Worm (Caenorhabditis elegans) whole organism, mixed stage, embryonic: ENCODE measurements around the gene Y75B8A.19.

Source experiments
- M03D4.4 ChIP-seq: sonication (generic microtip); optimal IDR thresholded peaks from 2 replicates; lab custom pipeline; 2017; ENCODE audit warnings: mild to moderate bottlenecking, missing genetic modification characterization, missing compliant biosample characterization
- bed-3 ChIP-seq: fragments of 200-800 bp; sonication (Bioruptor generic); optimal IDR thresholded peaks from 3 replicates; lab custom pipeline; 2018; ENCODE audit warnings: mild to moderate bottlenecking, missing genetic modification characterization, moderate library complexity, missing compliant biosample characterization
- blmp-1 ChIP-seq: fragments of 150-350 bp; optimal IDR thresholded peaks from 2 replicates; lab custom pipeline; 2014; ENCODE audit warnings: missing biosample characterization, missing genetic modification characterization
- ceh-39 ChIP-seq: fragments of 150-350 bp; optimal IDR thresholded peaks from 2 replicates; lab custom pipeline; 2014; ENCODE audit warnings: missing biosample characterization, missing genetic modification characterization
- ceh-43 ChIP-seq: fragments of 200-800 bp; sonication (Bioruptor generic); optimal IDR thresholded peaks from 2 replicates; lab custom pipeline; 2018; ENCODE audit warnings: mild to moderate bottlenecking, missing genetic modification characterization, moderate library complexity, missing compliant biosample characterization
- ces-1 ChIP-seq: fragments of 150-350 bp; optimal IDR thresholded peaks from 2 replicates; lab custom pipeline; 2014; ENCODE audit warnings: missing biosample characterization, missing genetic modification reagents, missing genetic modification characterization
- drap-1 ChIP-seq: fragments of 200-800 bp; sonication (Bioruptor generic); optimal IDR thresholded peaks from 3 replicates; lab custom pipeline; 2018; ENCODE audit warnings: mild to moderate bottlenecking, missing genetic modification characterization, missing compliant biosample characterization
- elt-3 ChIP-seq: fragments of 150-350 bp; optimal IDR thresholded peaks from 2 replicates; lab custom pipeline; 2014; ENCODE audit warnings: missing biosample characterization, missing genetic modification characterization
- hlh-1 ChIP-seq: fragments of 150-350 bp; optimal IDR thresholded peaks from 2 replicates; lab custom pipeline; 2014; ENCODE audit warnings: missing biosample characterization, missing genetic modification reagents, missing genetic modification characterization
- lin-13 ChIP-seq: fragments of 150-350 bp; optimal IDR thresholded peaks from 2 replicates; lab custom pipeline; 2014; ENCODE audit warnings: missing biosample characterization, missing genetic modification characterization
- lin-32 ChIP-seq: fragments of 200-800 bp; sonication (Bioruptor generic); optimal IDR thresholded peaks from 2 replicates; lab custom pipeline; 2018; ENCODE audit warnings: mild to moderate bottlenecking, missing genetic modification characterization, missing compliant biosample characterization
- lsy-2 ChIP-seq: fragments of 150-350 bp; optimal IDR thresholded peaks from 2 replicates; lab custom pipeline; 2014; ENCODE audit warnings: missing biosample characterization, missing genetic modification characterization
- nhr-237 ChIP-seq: fragments of 150-350 bp; optimal IDR thresholded peaks from 2 replicates; lab custom pipeline; 2014; ENCODE audit warnings: missing biosample characterization, missing genetic modification characterization
- nhr-28 ChIP-seq: fragments of 150-350 bp; optimal IDR thresholded peaks from 2 replicates; lab custom pipeline; 2014; ENCODE audit warnings: missing biosample characterization, missing genetic modification characterization
- snpc-4 ChIP-seq: fragments of 150-350 bp; optimal IDR thresholded peaks from 2 replicates; lab custom pipeline; 2014; ENCODE audit warnings: missing biosample characterization, missing genetic modification characterization
- sptf-1 ChIP-seq: sonication (generic microtip); optimal IDR thresholded peaks from 2 replicates; lab custom pipeline; 2017; ENCODE audit warnings: mild to moderate bottlenecking, missing genetic modification characterization, moderate library complexity, missing compliant biosample characterization
- unc-39 ChIP-seq: fragments of 150-350 bp; optimal IDR thresholded peaks from 2 replicates; lab custom pipeline; 2014; ENCODE audit warnings: missing biosample characterization, missing genetic modification characterization
- unc-62 ChIP-seq: fragments of 150-350 bp; optimal IDR thresholded peaks from 2 replicates; lab custom pipeline; 2014; ENCODE audit warnings: missing biosample characterization, missing genetic modification reagents, missing genetic modification characterization
- ztf-11 ChIP-seq: fragments of 150-350 bp; optimal IDR thresholded peaks from 2 replicates; lab custom pipeline; 2014; ENCODE audit warnings: missing biosample characterization, missing genetic modification characterization

The Y75B8A.19 gene

ce11 chrIII:12273598-12274090, 47.2 kb downstream of the Y75B8A.19 start, which contains the start of the genes Y75B8A.24 and Y75B8A.25:
Gene Y75B8A.24, minus strand, starts transcription at chrIII:12273752.
Gene Y75B8A.25, plus strand, starts transcription at chrIII:12274040.
- TF ChIP-seq snpc-4: no peak
- peak; percentile 71 for TF ChIP-seq ceh-39 (tag; lab: Kevin White, UChicago)
- TF ChIP-seq lsy-2 (tag; lab: Kevin White, UChicago): peak; percentile 19
- peak; percentile 76 for TF ChIP-seq ces-1
- TF ChIP-seq drap-1 (GFP tag; lab: Kevin White, UChicago): no peak
- peak; percentile 42 for TF ChIP-seq lin-13 (tag; lab: Kevin White, UChicago)
- no peak for TF ChIP-seq nhr-237 (tag; lab: Kevin White, UChicago)
- no peak for TF ChIP-seq bed-3 (GFP tag; lab: Kevin White, UChicago)

ce11 chrIII:12278766-12279165, 52.3 kb downstream of the Y75B8A.19 start:
- no peak for TF ChIP-seq hlh-1 (tag; lab: Kevin White, UChicago)
- TF ChIP-seq ceh-43 (GFP tag; lab: Kevin White, UChicago): no peak
- no peak for TF ChIP-seq M03D4.4
- no peak for TF ChIP-seq lin-32
- no peak for TF ChIP-seq unc-62 (GFP tag; lab: Kevin White, UChicago)
- TF ChIP-seq ceh-39 (tag; lab: Kevin White, UChicago): no peak
- no peak for TF ChIP-seq ztf-11 (tag; lab: Kevin White, UChicago)
- no peak for TF ChIP-seq sptf-1 (tag; lab: Kevin White, UChicago)
- TF ChIP-seq nhr-28: no peak
- no peak for TF ChIP-seq unc-39 (tag; lab: Kevin White, UChicago)
- no peak for TF ChIP-seq elt-3 (tag; lab: Kevin White, UChicago)
- no peak for TF ChIP-seq blmp-1 (tag; lab: Kevin White, UChicago)
